Fruit fly (Drosophila melanogaster) whole organism, embryonic: ENCODE data around the gene Pgls.

ENCODE experiments used
- CG11456 ChIP-seq: fragments of 200-800 bp; sonication (Bioruptor generic); IDR thresholded peaks from 3 replicates; pipeline ENCODE4 v1.3.6; 2022; ENCODE audit warnings: missing biosample characterization, missing genetic modification characterization
- CG14014 ChIP-seq: fragments of 200-800 bp; sonication (Bioruptor generic); IDR thresholded peaks from 2 replicates; pipeline ENCODE4 v1.3.6; 2022; ENCODE audit warnings: missing biosample characterization, missing genetic modification characterization
- CG15011 ChIP-seq: fragments of 200-800 bp; sonication (Bioruptor generic); optimal IDR thresholded peaks from 3 replicates; lab custom pipeline; 2018; ENCODE audit warnings: missing biosample characterization, mild to moderate bottlenecking, missing genetic modification characterization
- CG17328 ChIP-seq: fragments of 200-800 bp; sonication (Bioruptor generic); IDR thresholded peaks from 2 replicates; pipeline ENCODE4 v1.3.6; 2022; ENCODE audit warnings: missing biosample characterization, missing genetic modification characterization
- CG17568 ChIP-seq: fragments of 200-800 bp; sonication (Bioruptor generic); optimal IDR thresholded peaks from 2 replicates; lab custom pipeline; 2018; ENCODE audit warnings: missing biosample characterization, mild to moderate bottlenecking, missing genetic modification characterization, moderate library complexity
- CG18262 ChIP-seq: fragments of 200-800 bp; optimal IDR thresholded peaks from 3 replicates; lab custom pipeline; 2019; ENCODE audit warnings: missing biosample characterization, mild to moderate bottlenecking, missing genetic modification characterization, moderate library complexity
- CG2678 ChIP-seq: fragments of 200-800 bp; sonication (Bioruptor generic); optimal IDR thresholded peaks from 3 replicates; lab custom pipeline; 2019; ENCODE audit warnings: missing biosample characterization, mild to moderate bottlenecking, missing genetic modification characterization, moderate library complexity
- CG31224 ChIP-seq: fragments of 200-800 bp; sonication (Bioruptor generic); IDR thresholded peaks from 2 replicates; pipeline ENCODE4 v1.3.6; 2022; ENCODE audit warnings: missing biosample characterization, missing genetic modification characterization
- CG42726 ChIP-seq: fragments of 200-800 bp; sonication (Bioruptor generic); IDR thresholded peaks from 2 replicates; pipeline ENCODE4 v1.3.6; 2022; ENCODE audit warnings: missing biosample characterization, missing genetic modification characterization; ENCODE audit not compliant: partially characterized antibody
- CG6791 ChIP-seq: fragments of 200-800 bp; sonication (Bioruptor generic); IDR thresholded peaks from 3 replicates; pipeline ENCODE4 v1.3.6; 2022; ENCODE audit warnings: missing biosample characterization, missing genetic modification characterization; ENCODE audit not compliant: partially characterized antibody
- CG6813 ChIP-seq: fragments of 200-800 bp; sonication (Bioruptor generic); optimal IDR thresholded peaks from 2 replicates; lab custom pipeline; 2017; ENCODE audit warnings: missing biosample characterization, missing genetic modification characterization, mild to moderate bottlenecking, moderate library complexity, missing genetic modification reagents
- CG7963 ChIP-seq: fragments of 200-800 bp; sonication (Bioruptor generic); IDR thresholded peaks from 3 replicates; pipeline ENCODE4 v1.3.6; 2022; ENCODE audit warnings: missing biosample characterization, missing genetic modification characterization; ENCODE audit not compliant: partially characterized antibody
- CG7987 ChIP-seq: fragments of 200-800 bp; sonication (Bioruptor generic); optimal IDR thresholded peaks from 2 replicates; lab custom pipeline; 2018; ENCODE audit warnings: missing biosample characterization, mild to moderate bottlenecking, missing genetic modification characterization, moderate library complexity
- CG8944 ChIP-seq: fragments of 200-800 bp; sonication (Bioruptor generic); optimal IDR thresholded peaks from 3 replicates; lab custom pipeline; 2016; ENCODE audit warnings: missing biosample characterization, missing genetic modification characterization
- CG9817 ChIP-seq: fragments of 200-800 bp; sonication (Bioruptor generic); optimal IDR thresholded peaks from 2 replicates; lab custom pipeline; 2018; ENCODE audit warnings: missing biosample characterization, mild to moderate bottlenecking, missing genetic modification characterization, moderate library complexity
- Chrac-16 ChIP-seq: fragments of 200-800 bp; sonication (Bioruptor generic); optimal IDR thresholded peaks from 3 replicates; lab custom pipeline; 2016; ENCODE audit warnings: missing biosample characterization, missing genetic modification characterization
- Elba2 ChIP-seq: fragments of 200-800 bp; sonication (Bioruptor generic); optimal IDR thresholded peaks from 3 replicates; lab custom pipeline; 2016; ENCODE audit warnings: missing biosample characterization, missing genetic modification characterization
- Ets65A ChIP-seq: fragments of 200-800 bp; sonication (Bioruptor generic); peaks from one replicate; lab custom pipeline; 2016; ENCODE audit warnings: missing biosample characterization, missing genetic modification characterization
- Gsc ChIP-seq: fragments of 200-800 bp; sonication (Bioruptor generic); IDR thresholded peaks from 2 replicates; pipeline ENCODE4 v1.3.6; 2022; ENCODE audit warnings: missing biosample characterization, missing genetic modification characterization
- HLHmδ ChIP-seq: fragments of 200-800 bp; sonication (Bioruptor generic); optimal IDR thresholded peaks from 2 replicates; lab custom pipeline; 2018; ENCODE audit warnings: missing biosample characterization, mild to moderate bottlenecking, missing genetic modification characterization, moderate library complexity
- Hey ChIP-seq: fragments of 200-800 bp; sonication (Bioruptor generic); optimal IDR thresholded peaks from 3 replicates; lab custom pipeline; 2018; ENCODE audit warnings: missing biosample characterization, mild to moderate bottlenecking, missing genetic modification characterization
- Hsf ChIP-seq: fragments of 200-800 bp; sonication (Bioruptor generic); optimal IDR thresholded peaks from 3 replicates; lab custom pipeline; 2016; ENCODE audit warnings: missing biosample characterization, missing genetic modification characterization
- Lpt ChIP-seq: fragments of >200 bp; optimal IDR thresholded peaks from 2 replicates; lab custom pipeline; 2018; ENCODE audit warnings: missing biosample characterization, missing genetic modification characterization
- NfI ChIP-seq: fragments of 200-800 bp; sonication (Bioruptor generic); optimal IDR thresholded peaks from 3 replicates; lab custom pipeline; 2018; ENCODE audit warnings: missing biosample characterization, mild to moderate bottlenecking, missing genetic modification characterization, moderate library complexity
- Oli ChIP-seq: fragments of 200-800 bp; sonication (Bioruptor generic); optimal IDR thresholded peaks from 2 replicates; lab custom pipeline; 2018; ENCODE audit warnings: missing biosample characterization, mild to moderate bottlenecking, missing genetic modification characterization, moderate library complexity
- Pdp1 ChIP-seq, 2 experiments: fragments of 200-800 bp; sonication (Bioruptor generic); optimal IDR thresholded peaks; 3 replicates each; lab custom pipeline; 2016; ENCODE audit warnings: missing biosample characterization in 2 of 2, missing genetic modification characterization in 2 of 2, mild to moderate bottlenecking in 1 of 2, moderate library complexity in 1 of 2
- Rx ChIP-seq: fragments of 200-800 bp; sonication (Bioruptor generic); IDR thresholded peaks from 2 replicates; pipeline ENCODE4 v1.3.6; 2022; ENCODE audit warnings: missing biosample characterization, missing genetic modification characterization
- Sry-β ChIP-seq: fragments of 200-800 bp; sonication (Bioruptor generic); optimal IDR thresholded peaks from 2 replicates; lab custom pipeline; 2018; ENCODE audit warnings: missing biosample characterization, mild to moderate bottlenecking, missing genetic modification characterization, moderate library complexity
- Trl ChIP-seq, 3 experiments: fragments of >200 bp in 2 of 3; fragments of 200-800 bp in 1 of 3; sonication (Bioruptor generic) in 1 of 3; optimal IDR thresholded peaks; 2 replicates in 1 of 3; 3 replicates in 2 of 3; lab custom pipeline; 2016 to 2017; ENCODE audit warnings: missing biosample characterization in 1 of 3, missing genetic modification characterization in 1 of 3
- btn ChIP-seq: fragments of 200-800 bp; sonication (Bioruptor generic); optimal IDR thresholded peaks from 2 replicates; lab custom pipeline; 2016; ENCODE audit warnings: missing biosample characterization, missing genetic modification characterization
- cas ChIP-seq: fragments of 200-800 bp; sonication (Bioruptor generic); IDR thresholded peaks from 2 replicates; pipeline ENCODE4 v1.3.6; 2022; ENCODE audit warnings: missing biosample characterization, missing genetic modification characterization
- disco-r ChIP-seq: fragments of 200-800 bp; sonication (Bioruptor generic); optimal IDR thresholded peaks from 2 replicates; lab custom pipeline; 2016; ENCODE audit warnings: missing biosample characterization, missing genetic modification characterization
- ems ChIP-seq: fragments of 200-800 bp; sonication (Bioruptor generic); optimal IDR thresholded peaks from 3 replicates; lab custom pipeline; 2016; ENCODE audit warnings: missing biosample characterization, missing genetic modification characterization
- fd96Cb ChIP-seq: fragments of 200-800 bp; sonication (Bioruptor generic); optimal IDR thresholded peaks from 2 replicates; lab custom pipeline; 2018; ENCODE audit warnings: missing biosample characterization, mild to moderate bottlenecking, missing genetic modification characterization, moderate library complexity
- ftz-f1 ChIP-seq: fragments of 200-800 bp; sonication (Bioruptor generic); optimal IDR thresholded peaks from 2 replicates; lab custom pipeline; 2016; ENCODE audit warnings: missing biosample characterization, missing genetic modification characterization
- fu2 ChIP-seq: fragments of 200-800 bp; sonication (Bioruptor generic); optimal IDR thresholded peaks from 2 replicates; lab custom pipeline; 2016; ENCODE audit warnings: missing biosample characterization, missing genetic modification characterization
- gsb-n ChIP-seq: fragments of 200-800 bp; sonication (Bioruptor generic); optimal IDR thresholded peaks from 3 replicates; lab custom pipeline; 2018; ENCODE audit warnings: missing biosample characterization, mild to moderate bottlenecking, missing genetic modification characterization
- hbn ChIP-seq: fragments of 200-800 bp; sonication (Bioruptor generic); IDR thresholded peaks from 2 replicates; pipeline ENCODE4 v1.3.6; 2022; ENCODE audit warnings: missing biosample characterization, missing genetic modification characterization; ENCODE audit not compliant: partially characterized antibody
- lov ChIP-seq, 2 experiments: fragments of 200-800 bp in 1 of 2; fragments of >200 bp in 1 of 2; sonication (Bioruptor generic) in 1 of 2; IDR thresholded peaks in 1 of 2; optimal IDR thresholded peaks in 1 of 2; 2 replicates in 1 of 2; 3 replicates in 1 of 2; pipeline versions ENCODE4 v1.3.6 to Lab custom; 2017 to 2022; ENCODE audit warnings: missing biosample characterization in 1 of 2, missing genetic modification characterization in 1 of 2
- mam ChIP-seq: fragments of 200-800 bp; sonication (Bioruptor generic); optimal IDR thresholded peaks from 3 replicates; lab custom pipeline; 2016; ENCODE audit warnings: missing biosample characterization, missing genetic modification characterization
- nmo ChIP-seq: fragments of 200-800 bp; sonication (Bioruptor generic); optimal IDR thresholded peaks from 2 replicates; lab custom pipeline; 2018; ENCODE audit warnings: missing biosample characterization, mild to moderate bottlenecking, missing genetic modification characterization, moderate library complexity
- pita ChIP-seq: fragments of 200-800 bp; sonication (Bioruptor generic); optimal IDR thresholded peaks from 2 replicates; lab custom pipeline; 2017; ENCODE audit warnings: missing biosample characterization, mild to moderate bottlenecking, missing genetic modification characterization
- prd ChIP-seq, 3 experiments: fragments of >200 bp in 2 of 3; fragments of 200-800 bp in 1 of 3; sonication (Bioruptor generic) in 1 of 3; optimal IDR thresholded peaks in 2 of 3; IDR thresholded peaks in 1 of 3; 2 replicates in 2 of 3; 3 replicates in 1 of 3; pipeline versions ENCODE4 v1.3.6 to Lab custom; 2017 to 2022; ENCODE audit warnings: missing biosample characterization in 1 of 3, missing genetic modification characterization in 1 of 3
- pros ChIP-seq: fragments of 200-800 bp; sonication (Bioruptor generic); optimal IDR thresholded peaks from 3 replicates; lab custom pipeline; 2019; ENCODE audit warnings: missing biosample characterization, mild to moderate bottlenecking, missing genetic modification characterization, moderate library complexity
- row ChIP-seq: fragments of 200-800 bp; sonication (Bioruptor generic); IDR thresholded peaks from 3 replicates; pipeline ENCODE4 v1.3.6; 2022; ENCODE audit warnings: missing biosample characterization, missing genetic modification characterization
- sens ChIP-seq: fragments of 200-800 bp; sonication (Bioruptor generic); peaks from one replicate; lab custom pipeline; 2016; ENCODE audit warnings: missing biosample characterization, missing genetic modification characterization
- seq ChIP-seq: fragments of 200-800 bp; sonication (Bioruptor generic); IDR thresholded peaks from 2 replicates; pipeline ENCODE4 v1.3.6; 2022; ENCODE audit warnings: missing biosample characterization, missing genetic modification characterization
- sima ChIP-seq: fragments of 200-800 bp; sonication (Bioruptor generic); optimal IDR thresholded peaks from 2 replicates; lab custom pipeline; 2016; ENCODE audit warnings: missing biosample characterization, missing genetic modification characterization
- sisA ChIP-seq: fragments of 200-800 bp; sonication (Bioruptor generic); IDR thresholded peaks from 2 replicates; pipeline ENCODE4 v1.3.6; 2022; ENCODE audit warnings: missing biosample characterization, missing genetic modification characterization

Gene Pgls

dm6 chrX:10832369-10832768 is 14.9 kb upstream of the Pgls start (continued):
- TF ChIP-seq seq (GFP tag; lab: Robert Waterston, UW) (no peak), CG15011 (GFP tag; lab: Kevin White, UChicago) (no peak), mam (GFP tag; lab: Kevin White, UChicago) (peak; percentile 60), prd (optimal IDR thresholded peaks at IDR 0.05; lab: Kevin White, UChicago) (no peak), prd (GFP tag; IDR thresholded peaks at IDR 0.05; lab: Robert Waterston, UW) (peak; percentile 64), Trl (optimal IDR thresholded peaks at IDR 0.05; lab: Kevin White, UChicago) (no peak), Trl (GFP tag; optimal IDR thresholded peaks at IDR 0.05; lab: Kevin White, UChicago) (peak; percentile 78), gsb-n (tag; lab: Kevin White, UChicago) (peak; percentile 31), row (0 out of 3 replicates have a peak, but pooled peaks have one; percentile 20), btn (GFP tag; lab: Kevin White, UChicago) (no peak), ems (peak; percentile 13), Hsf (GFP tag; lab: Kevin White, UChicago) (peak; percentile 74), CG31224 (no peak), lov (optimal IDR thresholded peaks at IDR 0.05; lab: Kevin White, UChicago) (no peak), lov (GFP tag; IDR thresholded peaks at IDR 0.05; lab: Robert Waterston, UW) (no peak), sima (GFP tag; lab: Kevin White, UChicago) (no peak), Pdp1 (GFP tag; optimal IDR thresholded peaks at IDR 0.05; lab: Kevin White, UChicago) (peak; percentile 60 to 79), cas (GFP tag; lab: Robert Waterston, UW) (no peak), ftz-f1 (GFP tag; lab: Kevin White, UChicago) (no peak), CG17328 (GFP tag; lab: Robert Waterston, UW) (peak; percentile 48; the same call in 1 of the 2 replicates), CG11456 (GFP tag; lab: Robert Waterston, UW) (peak; percentile 95), CG7987 (GFP tag; lab: Kevin White, UChicago) (peak; percentile 57), Ets65A (GFP tag; lab: Kevin White, UChicago) (peak; percentile 98), hbn (no peak), Rx (GFP tag; lab: Robert Waterston, UW) (peak; percentile 41; the same call in 1 of the 2 replicates), Lpt (GFP tag; lab: Kevin White, UChicago) (no peak), CG17568 (no peak), Sry-β (no peak), fu2 (GFP tag; lab: Kevin White, UChicago) (no peak), Chrac-16 (GFP tag; lab: Kevin White, UChicago) (peak; percentile 77), Oli (peak; percentile 48), pros (GFP tag; lab: Kevin White, UChicago) (no peak), CG42726 (peak; percentile 82), sens (GFP tag; lab: Kevin White, UChicago) (peak; percentile 83), CG6791 (GFP tag; lab: Robert Waterston, UW) (peak; percentile 44; the same call in 2 of the 3 replicates), disco-r (GFP tag; lab: Kevin White, UChicago) (no peak), CG8944 (peak; percentile 54), CG14014 (GFP tag; lab: Robert Waterston, UW) (peak; percentile 63), CG2678 (tag; lab: Kevin White, UChicago) (no peak), Elba2 (GFP tag; lab: Kevin White, UChicago) (no peak), HLHmδ (GFP tag; lab: Kevin White, UChicago) (no peak), Gsc (no peak), CG18262 (tag; lab: Kevin White, UChicago) (peak; percentile 54), CG7963 (no peak), CG9817 (tag; lab: Kevin White, UChicago) (peak; percentile 79), nmo (GFP tag; lab: Kevin White, UChicago) (peak; percentile 61), fd96Cb (tag; lab: Kevin White, UChicago) (peak; percentile 30), pita (GFP tag; lab: Kevin White, UChicago) (peak; percentile 44), CG6813 (GFP tag; lab: Kevin White, UChicago) (peak; percentile 25), Hey (tag; lab: Kevin White, UChicago) (no peak), NfI (GFP tag; lab: Kevin White, UChicago) (peak; percentile 77), sisA (GFP tag; lab: Robert Waterston, UW) (peak; percentile 67)
